Fruit fly (Drosophila melanogaster) whole organism, embryonic: Measurements from ENCODE around the gene Ptp4E.

Experiments
- Bgb ChIP-seq: fragments of 200-800 bp; sonication (Bioruptor generic); IDR thresholded peaks from 2 replicates; pipeline ENCODE4 v1.3.6; 2022; ENCODE audit warnings: missing biosample characterization, missing genetic modification characterization; ENCODE audit not compliant: partially characterized antibody
- CG10267 ChIP-seq: fragments of 200-800 bp; sonication (Bioruptor generic); optimal IDR thresholded peaks from 2 replicates; lab custom pipeline; 2018; ENCODE audit warnings: missing biosample characterization, mild to moderate bottlenecking, missing genetic modification characterization, moderate library complexity
- CG11560 ChIP-seq: fragments of 200-800 bp; sonication (Bioruptor generic); IDR thresholded peaks from 3 replicates; pipeline ENCODE4 v1.3.6; 2022; ENCODE audit warnings: missing biosample characterization, missing genetic modification characterization
- CG12391 ChIP-seq: fragments of 200-800 bp; sonication (Bioruptor generic); optimal IDR thresholded peaks from 3 replicates; lab custom pipeline; 2018; ENCODE audit warnings: missing biosample characterization, mild to moderate bottlenecking, missing genetic modification characterization, moderate library complexity
- CG12659 ChIP-seq: fragments of 200-800 bp; sonication (Bioruptor generic); optimal IDR thresholded peaks from 3 replicates; lab custom pipeline; 2017; ENCODE audit warnings: mild to moderate bottlenecking, missing biosample characterization, missing genetic modification reagents, missing genetic modification characterization
- CG13287 ChIP-seq: fragments of 200-800 bp; sonication (Bioruptor generic); IDR thresholded peaks from 2 replicates; pipeline ENCODE4 v1.3.6; 2022; ENCODE audit warnings: missing biosample characterization, missing genetic modification characterization; ENCODE audit not compliant: partially characterized antibody
- CG15479 ChIP-seq: fragments of 200-800 bp; sonication (Bioruptor generic); optimal IDR thresholded peaks from 3 replicates; lab custom pipeline; 2019; ENCODE audit warnings: missing biosample characterization, mild to moderate bottlenecking, missing genetic modification characterization, moderate library complexity
- CG16813 ChIP-seq: fragments of 200-800 bp; sonication (Bioruptor generic); IDR thresholded peaks from 3 replicates; pipeline ENCODE4 v1.3.6; 2022; ENCODE audit warnings: missing biosample characterization, missing genetic modification characterization; ENCODE audit not compliant: partially characterized antibody
- CG16863 ChIP-seq: fragments of 200-800 bp; sonication (Bioruptor generic); optimal IDR thresholded peaks from 3 replicates; lab custom pipeline; 2016; ENCODE audit warnings: missing biosample characterization, missing genetic modification characterization
- CG17186 ChIP-seq: fragments of 200-800 bp; sonication (Bioruptor generic); optimal IDR thresholded peaks from 3 replicates; lab custom pipeline; 2017; ENCODE audit warnings: missing biosample characterization, missing genetic modification reagents, missing genetic modification characterization
- CG17568 ChIP-seq: fragments of 200-800 bp; sonication (Bioruptor generic); optimal IDR thresholded peaks from 2 replicates; lab custom pipeline; 2018; ENCODE audit warnings: missing biosample characterization, mild to moderate bottlenecking, missing genetic modification characterization, moderate library complexity
- CG2120 ChIP-seq: fragments of 200-800 bp; sonication (Bioruptor generic); optimal IDR thresholded peaks from 3 replicates; lab custom pipeline; 2016; ENCODE audit warnings: missing biosample characterization, missing genetic modification characterization
- CG2712 ChIP-seq: fragments of 200-800 bp; optimal IDR thresholded peaks from 3 replicates; lab custom pipeline; 2019; ENCODE audit warnings: missing biosample characterization, mild to moderate bottlenecking, missing genetic modification characterization, moderate library complexity
- CG32767 ChIP-seq: fragments of 200-800 bp; sonication (Bioruptor generic); IDR thresholded peaks from 2 replicates; pipeline ENCODE4 v1.3.6; 2022; ENCODE audit warnings: missing biosample characterization, missing genetic modification characterization
- CG34224 ChIP-seq: fragments of 200-800 bp; sonication (Bioruptor generic); IDR thresholded peaks from 3 replicates; pipeline ENCODE4 v1.3.6; 2022; ENCODE audit warnings: missing biosample characterization, missing genetic modification characterization; ENCODE audit not compliant: partially characterized antibody
- CG4360 ChIP-seq: fragments of 200-800 bp; sonication (Bioruptor generic); IDR thresholded peaks from 2 replicates; pipeline ENCODE4 v1.3.6; 2022; ENCODE audit warnings: missing biosample characterization, missing genetic modification characterization
- CG43689 ChIP-seq: fragments of 200-800 bp; sonication (Bioruptor generic); IDR thresholded peaks from 2 replicates; pipeline ENCODE4 v1.3.6; 2022; ENCODE audit warnings: missing biosample characterization, missing genetic modification characterization
- CG5180 ChIP-seq: fragments of 200-800 bp; sonication (Bioruptor generic); optimal IDR thresholded peaks from 3 replicates; lab custom pipeline; 2017; ENCODE audit warnings: missing biosample characterization, missing genetic modification characterization, mild to moderate bottlenecking, moderate library complexity, missing genetic modification reagents
- CG6791 ChIP-seq: fragments of 200-800 bp; sonication (Bioruptor generic); IDR thresholded peaks from 3 replicates; pipeline ENCODE4 v1.3.6; 2022; ENCODE audit warnings: missing biosample characterization, missing genetic modification characterization; ENCODE audit not compliant: partially characterized antibody
- CG6813 ChIP-seq: fragments of 200-800 bp; sonication (Bioruptor generic); optimal IDR thresholded peaks from 2 replicates; lab custom pipeline; 2017; ENCODE audit warnings: missing biosample characterization, missing genetic modification characterization, mild to moderate bottlenecking, moderate library complexity, missing genetic modification reagents
- CG7963 ChIP-seq: fragments of 200-800 bp; sonication (Bioruptor generic); IDR thresholded peaks from 3 replicates; pipeline ENCODE4 v1.3.6; 2022; ENCODE audit warnings: missing biosample characterization, missing genetic modification characterization; ENCODE audit not compliant: partially characterized antibody
- CHES-1-like ChIP-seq: fragments of 200-800 bp; sonication (Bioruptor generic); optimal IDR thresholded peaks from 2 replicates; lab custom pipeline; 2016; ENCODE audit warnings: missing biosample characterization, missing genetic modification characterization
- CoRest ChIP-seq: fragments of 200-800 bp; sonication (Bioruptor generic); optimal IDR thresholded peaks from 3 replicates; lab custom pipeline; 2018; ENCODE audit warnings: missing biosample characterization, mild to moderate bottlenecking, missing genetic modification characterization, moderate library complexity
- Dbx ChIP-seq: fragments of 200-800 bp; sonication (Bioruptor generic); IDR thresholded peaks from 3 replicates; pipeline ENCODE4 v1.3.6; 2022; ENCODE audit warnings: missing biosample characterization, missing genetic modification characterization
- Dek ChIP-seq: fragments of 200-800 bp; sonication (Bioruptor generic); optimal IDR thresholded peaks from 3 replicates; lab custom pipeline; 2019; ENCODE audit warnings: missing biosample characterization, mild to moderate bottlenecking, missing genetic modification characterization, moderate library complexity
- Fer1 ChIP-seq: fragments of 200-800 bp; sonication (Bioruptor generic); optimal IDR thresholded peaks from 2 replicates; lab custom pipeline; 2017; ENCODE audit warnings: missing biosample characterization, mild to moderate bottlenecking, missing genetic modification characterization
- GATAe ChIP-seq: fragments of 200-800 bp; sonication (Bioruptor generic); conservative IDR thresholded peaks from 2 replicates; pipeline ENCODE4 v1.3.6; 2022; ENCODE audit warnings: missing biosample characterization, missing genetic modification characterization
- Nf-YA ChIP-seq: fragments of 200-800 bp; sonication (Bioruptor generic); IDR thresholded peaks from 2 replicates; pipeline ENCODE4 v1.3.6; 2022; ENCODE audit warnings: missing biosample characterization, missing genetic modification characterization
- Nf-YC ChIP-seq: fragments of 200-800 bp; optimal IDR thresholded peaks from 3 replicates; lab custom pipeline; 2019; ENCODE audit warnings: missing biosample characterization, mild to moderate bottlenecking, missing genetic modification characterization, moderate library complexity
- Scr ChIP-seq: fragments of 200-800 bp; sonication (Bioruptor generic); IDR thresholded peaks from 2 replicates; pipeline ENCODE4 v1.3.6; 2022; ENCODE audit warnings: missing biosample characterization, missing genetic modification characterization; ENCODE audit not compliant: partially characterized antibody
- Side ChIP-seq: fragments of 200-800 bp; sonication (Bioruptor generic); optimal IDR thresholded peaks from 2 replicates; lab custom pipeline; 2016; ENCODE audit warnings: missing biosample characterization, missing genetic modification characterization
- Sin3A ChIP-seq: fragments of >200 bp; optimal IDR thresholded peaks from 2 replicates; lab custom pipeline; 2018
- Sry-δ ChIP-seq: fragments of 200-800 bp; sonication (Bioruptor generic); optimal IDR thresholded peaks from 2 replicates; lab custom pipeline; 2016; ENCODE audit warnings: missing biosample characterization, missing genetic modification characterization
- Xbp1 ChIP-seq: fragments of 200-800 bp; sonication (Bioruptor generic); optimal IDR thresholded peaks from 3 replicates; lab custom pipeline; 2016; ENCODE audit warnings: missing biosample characterization, mild to moderate bottlenecking, missing genetic modification characterization
- abd-A ChIP-seq: fragments of 200-800 bp; sonication (Bioruptor generic); optimal IDR thresholded peaks from 3 replicates; lab custom pipeline; 2019; ENCODE audit warnings: missing biosample characterization, mild to moderate bottlenecking, missing genetic modification characterization, moderate library complexity
- chinmo ChIP-seq: fragments of 200-800 bp; sonication (Bioruptor generic); IDR thresholded peaks from 4 replicates; pipeline ENCODE4 v1.3.6; 2022; ENCODE audit warnings: missing biosample characterization, missing genetic modification characterization; ENCODE audit not compliant: partially characterized antibody
- dpn ChIP-seq, 2 experiments: fragments of 200-800 bp; sonication (Bioruptor generic); optimal IDR thresholded peaks; 3 replicates each; lab custom pipeline; 2016; ENCODE audit warnings: missing biosample characterization in 2 of 2, missing genetic modification characterization in 2 of 2
- ftz-f1 ChIP-seq: fragments of 200-800 bp; sonication (Bioruptor generic); optimal IDR thresholded peaks from 2 replicates; lab custom pipeline; 2016; ENCODE audit warnings: missing biosample characterization, missing genetic modification characterization
- gro ChIP-seq: fragments of 200-800 bp; sonication (Bioruptor generic); optimal IDR thresholded peaks from 2 replicates; lab custom pipeline; 2016; ENCODE audit warnings: missing biosample characterization, missing genetic modification characterization
- hth ChIP-seq: fragments of >200 bp; optimal IDR thresholded peaks from 2 replicates; lab custom pipeline; 2017; ENCODE audit warnings: inconsistent platforms
- insv ChIP-seq, 2 experiments: fragments of 200-800 bp; sonication (Bioruptor generic); optimal IDR thresholded peaks; 3 replicates each; lab custom pipeline; 2016 to 2018; ENCODE audit warnings: missing biosample characterization in 2 of 2, missing genetic modification characterization in 2 of 2
- knrl ChIP-seq: fragments of 200-800 bp; sonication (Bioruptor generic); IDR thresholded peaks from 3 replicates; pipeline ENCODE4 v1.3.6; 2022; ENCODE audit warnings: missing biosample characterization, missing genetic modification characterization; ENCODE audit not compliant: partially characterized antibody
- lilli ChIP-seq: fragments of 200-800 bp; sonication (Bioruptor generic); optimal IDR thresholded peaks from 3 replicates; lab custom pipeline; 2016; ENCODE audit warnings: missing biosample characterization, missing genetic modification characterization
- mld ChIP-seq: fragments of 200-800 bp; sonication (Bioruptor generic); IDR thresholded peaks from 3 replicates; pipeline ENCODE4 v1.3.6; 2022; ENCODE audit warnings: missing biosample characterization, missing genetic modification characterization; ENCODE audit not compliant: partially characterized antibody
- peb ChIP-seq: fragments of 200-800 bp; sonication (Bioruptor generic); IDR thresholded peaks from 2 replicates; pipeline ENCODE4 v1.3.6; 2022; ENCODE audit warnings: missing biosample characterization, missing genetic modification characterization
- sim ChIP-seq: fragments of 200-800 bp; sonication (Bioruptor generic); IDR thresholded peaks from 2 replicates; pipeline ENCODE4 v1.3.6; 2022; ENCODE audit warnings: missing biosample characterization, missing genetic modification characterization
- stwl ChIP-seq: fragments of 200-800 bp; sonication (Bioruptor generic); optimal IDR thresholded peaks from 3 replicates; lab custom pipeline; 2018; ENCODE audit warnings: missing biosample characterization, mild to moderate bottlenecking, missing genetic modification characterization, moderate library complexity
- tin ChIP-seq: fragments of 200-800 bp; sonication (Bioruptor generic); optimal IDR thresholded peaks from 3 replicates; lab custom pipeline; 2016; ENCODE audit warnings: missing biosample characterization, missing genetic modification characterization
- vnd ChIP-seq: fragments of 200-800 bp; sonication (Bioruptor generic); IDR thresholded peaks from 3 replicates; pipeline ENCODE4 v1.3.6; 2022; ENCODE audit warnings: missing biosample characterization, missing genetic modification characterization; ENCODE audit not compliant: partially characterized antibody

Ptp4E gene

DNA sequence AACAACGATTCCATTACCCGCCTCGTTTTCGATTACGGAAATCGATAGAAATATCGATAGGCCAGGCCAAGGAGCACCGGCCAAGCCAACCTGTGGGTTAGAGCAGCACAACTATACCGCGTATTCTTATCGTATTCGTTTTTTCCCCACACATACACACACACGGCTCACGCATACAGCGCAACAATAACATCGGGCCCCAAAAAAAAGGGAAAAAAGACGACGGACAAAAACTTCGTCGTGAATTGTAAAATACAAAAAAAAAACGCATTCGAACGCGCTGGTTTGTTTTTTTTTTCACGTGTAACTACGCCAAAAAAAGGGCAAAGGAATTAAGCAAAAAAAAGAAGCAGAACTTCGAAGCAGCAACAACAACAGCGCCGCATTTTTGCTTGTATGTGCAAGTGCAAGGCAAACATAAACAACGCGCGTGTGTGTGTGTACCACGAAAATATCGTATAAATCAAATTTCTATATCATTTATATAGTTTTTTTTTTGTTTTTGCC, 29.9 kb upstream of the Ptp4E start, which contains the start of gene CG32772 (continued):
- TF ChIP-seq GATAe (peak; percentile 52), Dbx (GFP tag; lab: Robert Waterston, UW) (no peak), CG7963 (GFP tag; lab: Robert Waterston, UW) (peak; percentile 80), stwl (tag; lab: Kevin White, UChicago) (peak; percentile 51), Sry-δ (GFP tag; lab: Kevin White, UChicago) (peak; percentile 41), CG10267 (tag; lab: Kevin White, UChicago) (peak; percentile 7), CG12391 (tag; lab: Kevin White, UChicago) (no peak), Nf-YC (tag; lab: Kevin White, UChicago) (peak; percentile 33), chinmo (peak; percentile 97), Nf-YA (no peak), CG16863 (no peak), lilli (GFP tag; lab: Kevin White, UChicago) (peak; percentile 4), CG5180 (GFP tag; lab: Kevin White, UChicago) (peak; percentile 15), Dek (tag; lab: Kevin White, UChicago) (no peak), CG2712 (tag; lab: Kevin White, UChicago) (no peak), abd-A (tag; lab: Kevin White, UChicago) (peak; percentile 10), CG13287 (GFP tag; lab: Robert Waterston, UW) (peak; percentile 86), CG2120 (GFP tag; lab: Kevin White, UChicago) (no peak), sim (GFP tag; lab: Robert Waterston, UW) (no peak), Xbp1 (GFP tag; lab: Kevin White, UChicago) (no peak), CHES-1-like (GFP tag; lab: Kevin White, UChicago) (no peak), tin (GFP tag; lab: Kevin White, UChicago) (no peak), dpn (GFP tag; optimal IDR thresholded peaks at IDR 0.05; lab: Kevin White, UChicago) (no peak), CG15479 (GFP tag; lab: Kevin White, UChicago) (peak; percentile 17), Side (no peak), Bgb (GFP tag; lab: Robert Waterston, UW) (peak; percentile 89), hth (lab: Kevin White, UChicago) (no peak), Fer1 (GFP tag; lab: Kevin White, UChicago) (peak; percentile 21), CoRest (tag; lab: Kevin White, UChicago) (peak; percentile 6), CG11560 (tag; lab: Robert Waterston, UW) (no peak), peb (no peak), CG12659 (GFP tag; lab: Kevin White, UChicago) (peak; percentile 33), CG34224 (peak; percentile 81), CG32767 (GFP tag; lab: Robert Waterston, UW) (0 out of 2 replicates have a peak, but pooled peaks have one; percentile 23), Scr (GFP tag; lab: Robert Waterston, UW) (peak; percentile 80), vnd (GFP tag; lab: Robert Waterston, UW) (peak; percentile 72), insv (GFP tag; optimal IDR thresholded peaks at IDR 0.05; lab: Kevin White, UChicago) (peak in 1 of 2 experiments; percentile 28), CG6791 (GFP tag; lab: Robert Waterston, UW) (peak; percentile 89), CG16813 (peak; percentile 79), CG17568 (no peak), CG6813 (no peak), CG17186 (GFP tag; lab: Kevin White, UChicago) (peak; percentile 82), CG43689 (GFP tag; lab: Robert Waterston, UW) (no peak), CG4360 (GFP tag; lab: Robert Waterston, UW) (peak; percentile 78), Sin3A (lab: Kevin White, UChicago) (peak; percentile 15), mld (GFP tag; lab: Robert Waterston, UW) (peak; percentile 72; the same call in 1 of the 3 replicates), ftz-f1 (GFP tag; lab: Kevin White, UChicago) (no peak), gro (GFP tag; lab: Kevin White, UChicago) (peak; percentile 1), knrl (GFP tag; lab: Robert Waterston, UW) (peak; percentile 69)
